Worm (Caenorhabditis elegans) whole organism, L2 larva: ENCODE data around the gene C04A11.2.

ENCODE experiments used
- C34F6.9 ChIP-seq: fragments of 150-350 bp; optimal IDR thresholded peaks from 2 replicates; lab custom pipeline; 2014; ENCODE audit warnings: missing biosample characterization, missing genetic modification characterization
- F13H6.1 ChIP-seq: sonication (generic microtip); optimal IDR thresholded peaks from 2 replicates; lab custom pipeline; 2016; ENCODE audit warnings: missing genetic modification characterization, missing compliant biosample characterization
- R02D3.7 ChIP-seq: fragments of 150-350 bp; optimal IDR thresholded peaks from 2 replicates; lab custom pipeline; 2014; ENCODE audit warnings: missing biosample characterization, missing genetic modification characterization
- alr-1 ChIP-seq: fragments of 150-350 bp; optimal IDR thresholded peaks from 2 replicates; lab custom pipeline; 2014; ENCODE audit warnings: missing biosample characterization, missing genetic modification characterization
- aly-2 ChIP-seq: fragments of 150-350 bp; optimal IDR thresholded peaks from 2 replicates; lab custom pipeline; 2014; ENCODE audit warnings: missing biosample characterization, missing genetic modification characterization
- ama-1 ChIP-seq: fragments of 150-350 bp; optimal IDR thresholded peaks from 2 replicates; lab custom pipeline; 2018; ENCODE audit warnings: inconsistent platforms
- blmp-1 ChIP-seq: sonication (generic microtip); optimal IDR thresholded peaks from 2 replicates; lab custom pipeline; 2017; ENCODE audit warnings: missing genetic modification characterization, mild to moderate bottlenecking, missing compliant biosample characterization, antibody characterized with exemption, moderate library complexity; ENCODE audit not compliant: insufficient read depth
- ceh-82 ChIP-seq: fragments of 150-350 bp; optimal IDR thresholded peaks from 2 replicates; lab custom pipeline; 2014; ENCODE audit warnings: missing biosample characterization, missing genetic modification characterization
- crh-2 ChIP-seq: sonication (generic microtip); optimal IDR thresholded peaks from 2 replicates; lab custom pipeline; 2017; ENCODE audit warnings: missing biosample characterization, missing genetic modification characterization
- dmd-4 ChIP-seq: sonication (generic microtip); optimal IDR thresholded peaks from 2 replicates; lab custom pipeline; 2017; ENCODE audit warnings: missing biosample characterization, missing genetic modification characterization
- egl-27 ChIP-seq: sonication (generic microtip); optimal IDR thresholded peaks from 3 replicates; lab custom pipeline; 2017; ENCODE audit warnings: missing biosample characterization, missing genetic modification reagents, missing genetic modification characterization
- elt-3 ChIP-seq: sonication (generic microtip); optimal IDR thresholded peaks from 2 replicates; lab custom pipeline; 2017; ENCODE audit warnings: missing biosample characterization, missing genetic modification characterization
- lin-11 ChIP-seq: fragments of 150-350 bp; sonication (generic microtip); optimal IDR thresholded peaks from 2 replicates; lab custom pipeline; 2014; ENCODE audit warnings: missing biosample characterization, missing genetic modification characterization, inconsistent platforms, mixed read lengths
- lsy-2 ChIP-seq, 2 experiments: fragments of 150-350 bp in 1 of 2; sonication (generic microtip) in 1 of 2; optimal IDR thresholded peaks; 2 replicates each; lab custom pipeline; 2014 to 2017; ENCODE audit warnings: missing biosample characterization in 2 of 2, missing genetic modification characterization in 2 of 2
- nhr-11 ChIP-seq: fragments of 150-350 bp; optimal IDR thresholded peaks from 2 replicates; lab custom pipeline; 2014; ENCODE audit warnings: missing biosample characterization, missing genetic modification characterization
- nhr-21 ChIP-seq: fragments of 150-350 bp; optimal IDR thresholded peaks from 2 replicates; lab custom pipeline; 2014; ENCODE audit warnings: missing biosample characterization, missing genetic modification characterization
- nhr-23 ChIP-seq: fragments of 150-350 bp; optimal IDR thresholded peaks from 2 replicates; lab custom pipeline; 2014; ENCODE audit warnings: missing biosample characterization, missing genetic modification reagents, missing genetic modification characterization
- nhr-25 ChIP-seq: fragments of 150-350 bp; sonication (generic microtip); optimal IDR thresholded peaks from 3 replicates; lab custom pipeline; 2014; ENCODE audit warnings: missing biosample characterization, missing genetic modification characterization
- nhr-77 ChIP-seq: fragments of 150-350 bp; optimal IDR thresholded peaks from 2 replicates; lab custom pipeline; 2014; ENCODE audit warnings: missing biosample characterization, missing genetic modification characterization
- peb-1 ChIP-seq: fragments of 150-350 bp; optimal IDR thresholded peaks from 2 replicates; lab custom pipeline; 2014; ENCODE audit warnings: missing biosample characterization, missing genetic modification characterization
- skn-1 ChIP-seq: sonication (generic microtip); optimal IDR thresholded peaks from 2 replicates; lab custom pipeline; 2017; ENCODE audit warnings: missing biosample characterization, missing genetic modification characterization
- sma-9 ChIP-seq, 2 experiments: fragments of 150-350 bp in 1 of 2; sonication (generic microtip) in 1 of 2; optimal IDR thresholded peaks; 2 replicates each; lab custom pipeline; 2014 to 2016; ENCODE audit warnings: missing genetic modification characterization in 2 of 2, mild to moderate bottlenecking in 1 of 2, missing biosample characterization in 1 of 2, missing compliant biosample characterization in 1 of 2, missing genetic modification reagents in 1 of 2, moderate library complexity in 1 of 2
- snpc-4 ChIP-seq: fragments of 150-350 bp; optimal IDR thresholded peaks from 2 replicates; lab custom pipeline; 2014; ENCODE audit warnings: missing biosample characterization, missing genetic modification characterization
- ztf-1 ChIP-seq: fragments of 200-800 bp; sonication (Bioruptor generic); conservative IDR thresholded peaks from 2 replicates; pipeline ENCODE4 v1.3.6; 2022; ENCODE audit warnings: missing genetic modification characterization, missing compliant biosample characterization
- ztf-4 ChIP-seq: fragments of 150-350 bp; optimal IDR thresholded peaks from 2 replicates; lab custom pipeline; 2014; ENCODE audit warnings: missing biosample characterization, missing genetic modification characterization

Gene C04A11.2

DNA sequence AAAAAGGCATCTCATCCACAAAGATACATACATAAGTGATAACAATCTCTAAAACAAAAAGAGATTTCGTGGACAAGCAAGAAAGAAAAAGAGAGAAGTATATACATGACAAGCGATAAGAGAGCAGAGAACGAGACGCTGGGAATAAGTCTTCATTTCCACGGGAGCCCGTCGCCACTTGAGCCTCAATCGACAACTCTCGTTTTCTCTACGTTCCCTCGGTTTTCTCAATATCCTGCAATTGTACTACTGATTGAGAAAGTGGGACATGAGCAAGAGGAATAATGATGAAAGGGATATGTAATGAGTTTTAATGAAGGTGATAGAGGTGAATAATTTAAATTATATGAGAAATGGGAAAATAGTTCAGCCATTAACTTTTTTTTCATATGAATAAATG is 31.1 kb downstream of the C04A11.2 start:
- TF ChIP-seq sma-9 (GFP tag; optimal IDR thresholded peaks at IDR 0.05; lab: Kevin White, UChicago) (peak; percentile 21), sma-9 (tag; optimal IDR thresholded peaks at IDR 0.05; lab: Kevin White, UChicago) (no peak), peb-1 (no peak), ztf-1 (no peak), F13H6.1 (tag; lab: Kevin White, UChicago) (peak; percentile 24)
- TF ChIP-seq, all 48 proteins: peak for 2

DNA sequence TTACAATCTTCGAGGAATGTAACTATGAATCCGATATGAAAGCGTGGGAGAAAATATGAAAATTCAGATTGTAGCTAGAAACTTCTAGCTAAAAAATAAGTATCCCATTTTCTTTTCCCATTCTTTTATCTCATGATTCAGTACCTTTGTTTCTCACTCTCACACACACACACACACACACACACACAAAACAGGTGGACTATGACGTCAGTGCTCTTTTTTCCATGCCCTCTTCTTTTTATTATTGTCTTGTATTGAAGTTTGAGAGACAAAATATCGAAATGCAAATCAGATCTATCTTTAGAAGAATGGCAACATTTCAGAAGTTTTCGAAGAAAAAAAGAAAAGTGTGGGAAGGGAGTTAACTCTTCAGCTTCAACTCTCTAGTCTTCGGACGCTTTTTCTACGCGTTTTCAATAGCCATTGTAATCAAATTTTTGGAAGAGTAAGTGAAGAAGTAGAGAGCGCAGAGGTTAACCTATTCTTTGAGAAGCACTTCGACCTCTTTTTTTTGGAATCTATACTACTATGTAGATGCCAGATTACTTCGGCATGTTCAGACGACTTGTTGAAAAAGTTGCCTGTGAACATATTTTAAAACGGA is 34.6 kb downstream of the C04A11.2 start:
- TF ChIP-seq lin-11 (tag; lab: Kevin White, UChicago) (no peak), C34F6.9 (tag; lab: Kevin White, UChicago) (peak; percentile 22), F13H6.1 (tag; lab: Kevin White, UChicago) (peak; percentile 7), sma-9 (GFP tag; optimal IDR thresholded peaks at IDR 0.05; lab: Kevin White, UChicago) (peak; percentile 40), sma-9 (tag; optimal IDR thresholded peaks at IDR 0.05; lab: Kevin White, UChicago) (no peak), ceh-82 (tag; lab: Kevin White, UChicago) (no peak)

ce11 chrX:13633032-13633431 is 35.6 kb downstream of the C04A11.2 start:
- TF ChIP-seq nhr-77 (tag; lab: Kevin White, UChicago) (no peak), snpc-4 (tag; lab: Kevin White, UChicago) (peak; percentile 58), aly-2 (no peak)

- no peak for TF ChIP-seq lsy-2 (tag; optimal IDR thresholded peaks at IDR 0.05; lab: Kevin White, UChicago)
- TF ChIP-seq nhr-23 (tag; lab: Kevin White, UChicago) = no peak
- no peak for TF ChIP-seq dmd-4 (tag; lab: Kevin White, UChicago)
- TF ChIP-seq sma-9 (GFP tag; optimal IDR thresholded peaks at IDR 0.05; lab: Kevin White, UChicago) = no peak
- no peak for TF ChIP-seq sma-9 (tag; optimal IDR thresholded peaks at IDR 0.05; lab: Kevin White, UChicago)
- TF ChIP-seq ama-1 (lab: Kevin White, UChicago) = no peak
- TF ChIP-seq C34F6.9 (tag; lab: Kevin White, UChicago) = no peak
- no peak for TF ChIP-seq egl-27 (tag; lab: Kevin White, UChicago)
- no peak for TF ChIP-seq nhr-11 (tag; lab: Kevin White, UChicago)
- no peak for TF ChIP-seq elt-3
- no peak for TF ChIP-seq nhr-21 (tag; lab: Kevin White, UChicago)
- TF ChIP-seq ztf-4 (tag; lab: Kevin White, UChicago) = no peak
- no peak for TF ChIP-seq peb-1
Observed at ce11 chrX:13632245-13632644, 36.4 kb downstream of the C04A11.2 start.

DNA sequence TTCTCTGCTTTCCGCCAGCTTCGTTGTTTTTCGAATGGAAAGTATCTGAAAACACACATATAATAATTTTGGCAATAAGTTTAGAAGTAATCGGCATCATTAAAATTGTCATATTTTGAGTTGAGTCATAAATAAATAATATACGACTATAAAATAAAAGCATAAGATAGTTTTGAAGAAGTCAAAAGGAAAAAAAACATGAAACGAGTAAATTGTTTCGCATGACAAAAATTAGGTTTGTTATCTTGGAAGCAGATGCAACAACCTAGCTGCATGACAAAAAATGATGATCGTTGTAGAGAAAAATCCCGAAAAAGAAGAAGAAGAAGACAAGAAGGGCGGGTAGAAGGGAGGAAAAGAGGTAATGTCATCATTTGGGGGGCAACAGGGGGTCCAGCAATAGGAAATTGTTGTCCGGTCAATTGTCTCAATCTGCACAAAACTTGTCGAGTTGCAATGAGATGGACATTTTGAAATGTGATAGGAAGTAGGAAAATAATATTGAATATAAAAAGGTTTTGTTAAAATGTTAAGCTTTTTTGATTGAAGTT is 37.4 kb downstream of the C04A11.2 start, which contains the start of gene nlg-1:
nlg-1 (minus strand) TSS at position 51 of the 551 bp plus-strand sequence.
- TF ChIP-seq nhr-77 (tag; lab: Kevin White, UChicago) = no peak
- peak; percentile 6 for TF ChIP-seq sma-9 (GFP tag; optimal IDR thresholded peaks at IDR 0.05; lab: Kevin White, UChicago)
- TF ChIP-seq sma-9 (tag; optimal IDR thresholded peaks at IDR 0.05; lab: Kevin White, UChicago) = no peak

- TF ChIP-seq F13H6.1 (tag; lab: Kevin White, UChicago) (no peak), nhr-25 (tag; lab: Kevin White, UChicago) (no peak), R02D3.7 (tag; lab: Kevin White, UChicago) (no peak), nhr-21 (tag; lab: Kevin White, UChicago) (no peak), alr-1 (tag; lab: Kevin White, UChicago) (no peak)
Observed at ce11 chrX:13621628-13622027, 47.0 kb downstream of the C04A11.2 start, which contains the start of gene Y12A6A.1. TSS of gene Y12A6A.1 (minus strand) at chrX:13621728.

DNA sequence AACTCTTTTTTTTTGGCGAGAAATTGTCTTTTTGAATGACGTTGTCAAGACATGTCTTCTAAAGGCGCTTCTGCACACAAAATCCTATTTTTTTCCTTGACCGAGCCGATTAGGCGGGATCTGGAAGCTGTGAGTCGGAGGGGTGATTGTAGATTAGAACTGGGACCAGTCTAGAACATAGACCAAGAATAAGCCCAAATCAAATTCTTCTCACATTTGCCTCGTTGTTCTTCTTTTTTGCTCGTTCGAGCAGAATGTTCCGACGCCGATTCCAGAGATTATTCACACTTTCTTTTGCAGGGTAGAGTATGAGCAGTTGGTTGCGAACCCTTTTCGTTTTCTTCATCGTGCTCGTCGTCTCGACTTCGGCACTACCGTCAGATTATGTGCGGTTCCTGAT is 50.1 kb downstream of the C04A11.2 start, which contains the start of gene nlp-53:
nlp-53 (plus strand) TSS at position 301 of the 400 bp plus-strand sequence.
- TF ChIP-seq crh-2 (tag; lab: Kevin White, UChicago) = no peak
- no peak for TF ChIP-seq ztf-1
- TF ChIP-seq blmp-1 (tag; lab: Kevin White, UChicago) = no peak
- no peak for TF ChIP-seq skn-1 (tag; lab: Kevin White, UChicago)
